Worm (Caenorhabditis elegans) whole organism, L4 larva: Measurements from ENCODE around the gene mig-14.
"Not testable (repeated sequence)": the region's sequence is repeated elsewhere in the genome, so short reads cannot be mapped to it uniquely, and the experiment has no call there.

Experiments used
- F10B5.3 ChIP-seq: sonication (generic microtip); optimal IDR thresholded peaks from 2 replicates; lab custom pipeline; 2016; ENCODE audit warnings: mild to moderate bottlenecking, missing genetic modification characterization, missing compliant biosample characterization
- F49E8.2 ChIP-seq: sonication (generic microtip); optimal IDR thresholded peaks from 2 replicates; lab custom pipeline; 2016; ENCODE audit warnings: missing compliant biosample characterization, mild to moderate bottlenecking, missing genetic modification characterization, borderline replicate concordance
- R02D3.7 ChIP-seq: fragments of 150-350 bp; sonication (generic microtip); optimal IDR thresholded peaks from 3 replicates; lab custom pipeline; 2014; ENCODE audit warnings: missing biosample characterization, missing genetic modification characterization
- T20F7.1 ChIP-seq: fragments of 200-800 bp; sonication (Bioruptor generic); optimal IDR thresholded peaks from 2 replicates; lab custom pipeline; 2018; ENCODE audit warnings: mild to moderate bottlenecking, missing genetic modification characterization, missing compliant biosample characterization
- Y105C5A.15 ChIP-seq: fragments of 200-800 bp; sonication (Bioruptor generic); IDR thresholded peaks from 2 replicates; pipeline ENCODE4 v1.3.6; 2022; ENCODE audit warnings: missing genetic modification characterization, missing compliant biosample characterization
- Y48G9A.11 ChIP-seq: fragments of 200-800 bp; sonication (Bioruptor generic); IDR thresholded peaks from 2 replicates; pipeline ENCODE4 v1.3.6; 2022; ENCODE audit warnings: missing genetic modification reagents, missing genetic modification characterization, missing compliant biosample characterization
- aha-1 ChIP-seq: fragments of 150-350 bp; peaks from one replicate; lab custom pipeline; 2014; ENCODE audit warnings: missing biosample characterization, missing genetic modification characterization
- ceh-28 ChIP-seq: fragments of 150-350 bp; optimal IDR thresholded peaks from 2 replicates; lab custom pipeline; 2014; ENCODE audit warnings: missing biosample characterization, missing genetic modification reagents, missing genetic modification characterization
- ceh-32 ChIP-seq: sonication (generic microtip); optimal IDR thresholded peaks from 2 replicates; lab custom pipeline; 2016; ENCODE audit warnings: mild to moderate bottlenecking, missing genetic modification characterization, missing compliant biosample characterization; ENCODE audit not compliant: poor library complexity
- daf-12 ChIP-seq: fragments of 150-350 bp; optimal IDR thresholded peaks from 2 replicates; lab custom pipeline; 2014; ENCODE audit warnings: missing biosample characterization, missing genetic modification reagents, missing genetic modification characterization
- daf-16 ChIP-seq, 3 experiments: sonication (generic microtip); optimal IDR thresholded peaks; 2 replicates each; lab custom pipeline; 2016 to 2017; ENCODE audit warnings: missing genetic modification characterization in 3 of 3, missing genetic modification reagents in 3 of 3, mild to moderate bottlenecking in 2 of 3, missing compliant biosample characterization in 2 of 3, missing biosample characterization in 1 of 3, moderate library complexity in 1 of 3
- dmd-9 ChIP-seq: fragments of 200-800 bp; sonication (Bioruptor generic); IDR thresholded peaks from 2 replicates; pipeline ENCODE4 v1.3.6; 2022; ENCODE audit warnings: missing genetic modification reagents, missing genetic modification characterization, missing compliant biosample characterization
- dve-1 ChIP-seq: sonication (generic microtip); optimal IDR thresholded peaks from 2 replicates; lab custom pipeline; 2017; ENCODE audit warnings: antibody characterized with exemption, mild to moderate bottlenecking, missing genetic modification characterization, missing compliant biosample characterization; ENCODE audit not compliant: insufficient read depth
- egl-27 ChIP-seq: sonication (generic microtip); optimal IDR thresholded peaks from 3 replicates; lab custom pipeline; 2017; ENCODE audit warnings: missing biosample characterization, missing genetic modification reagents, missing genetic modification characterization
- egl-43 ChIP-seq: fragments of 200-800 bp; sonication (Bioruptor generic); IDR thresholded peaks from 2 replicates; pipeline ENCODE4 v1.3.6; 2022; ENCODE audit warnings: missing genetic modification reagents, missing genetic modification characterization, missing compliant biosample characterization
- hlh-30 ChIP-seq: sonication (generic microtip); optimal IDR thresholded peaks from 2 replicates; lab custom pipeline; 2017; ENCODE audit warnings: antibody characterized with exemption, mild to moderate bottlenecking, missing genetic modification characterization, missing compliant biosample characterization; ENCODE audit not compliant: insufficient read depth
- lsy-2 ChIP-seq, 2 experiments: fragments of 150-350 bp in 1 of 2; sonication (generic microtip) in 1 of 2; optimal IDR thresholded peaks; 2 replicates each; lab custom pipeline; 2014 to 2017; ENCODE audit warnings: missing biosample characterization in 2 of 2, missing genetic modification characterization in 2 of 2
- mep-1 ChIP-seq: fragments of 150-350 bp; sonication (generic microtip); optimal IDR thresholded peaks from 3 replicates; lab custom pipeline; 2014; ENCODE audit warnings: missing biosample characterization, missing genetic modification characterization
- mxl-2 ChIP-seq: fragments of 200-800 bp; sonication (Bioruptor generic); conservative IDR thresholded peaks from 2 replicates; pipeline ENCODE4 v1.3.6; 2022; ENCODE audit warnings: missing genetic modification reagents, missing genetic modification characterization, missing compliant biosample characterization
- nhr-10 ChIP-seq: fragments of 150-350 bp; optimal IDR thresholded peaks from 2 replicates; lab custom pipeline; 2014; ENCODE audit warnings: missing biosample characterization, missing genetic modification characterization
- nhr-237 ChIP-seq: sonication (generic microtip); optimal IDR thresholded peaks from 2 replicates; lab custom pipeline; 2017; ENCODE audit warnings: missing biosample characterization, missing genetic modification characterization
- nhr-41 ChIP-seq: fragments of 200-800 bp; sonication (Bioruptor generic); IDR thresholded peaks from 2 replicates; pipeline ENCODE4 v1.3.6; 2022; ENCODE audit warnings: missing genetic modification reagents, missing genetic modification characterization, missing compliant biosample characterization
- nhr-42 ChIP-seq: fragments of 200-800 bp; sonication (Bioruptor generic); IDR thresholded peaks from 2 replicates; pipeline ENCODE4 v1.3.6; 2022; ENCODE audit warnings: missing genetic modification characterization, missing compliant biosample characterization
- nhr-48 ChIP-seq: sonication (generic microtip); optimal IDR thresholded peaks from 2 replicates; lab custom pipeline; 2016; ENCODE audit warnings: mild to moderate bottlenecking, missing genetic modification characterization, missing compliant biosample characterization
- nhr-76 ChIP-seq: fragments of 150-350 bp; optimal IDR thresholded peaks from 2 replicates; lab custom pipeline; 2014; ENCODE audit warnings: missing biosample characterization, missing genetic modification characterization
- pha-4 ChIP-seq, 2 experiments: fragments of 150-350 bp in 1 of 2; fragments of 200-800 bp in 1 of 2; sonication (Bioruptor generic) in 1 of 2; IDR thresholded peaks in 1 of 2; optimal IDR thresholded peaks in 1 of 2; 2 replicates each; pipeline versions ENCODE4 v1.3.6 to Lab custom; 2014 to 2022; ENCODE audit warnings: missing genetic modification characterization in 2 of 2, missing genetic modification reagents in 2 of 2, missing biosample characterization in 1 of 2, missing compliant biosample characterization in 1 of 2
- pqm-1 ChIP-seq: sonication (generic microtip); optimal IDR thresholded peaks from 2 replicates; lab custom pipeline; 2017; ENCODE audit warnings: missing biosample characterization, missing genetic modification characterization
- rbr-2 ChIP-seq: sonication (generic microtip); optimal IDR thresholded peaks from 2 replicates; lab custom pipeline; 2016; ENCODE audit warnings: missing genotype, missing genetic modification characterization, missing compliant biosample characterization
- set-16 ChIP-seq: fragments of 200-800 bp; sonication (Bioruptor generic); IDR thresholded peaks from 2 replicates; pipeline ENCODE4 v1.3.6; 2022; ENCODE audit warnings: missing genetic modification reagents, missing genetic modification characterization, missing compliant biosample characterization
- tag-97 ChIP-seq: fragments of 200-800 bp; sonication (Bioruptor generic); IDR thresholded peaks from 2 replicates; pipeline ENCODE4 v1.3.6; 2022; ENCODE audit warnings: missing genetic modification characterization, missing compliant biosample characterization
- unc-62 ChIP-seq, 3 experiments: fragments of 150-350 bp in 1 of 3; sonication (generic microtip); optimal IDR thresholded peaks in 2 of 3; peaks in 1 of 3; 1 replicate in 1 of 3; 2 replicates in 2 of 3; lab custom pipeline; 2014 to 2017; ENCODE audit warnings: missing biosample characterization in 3 of 3, missing genetic modification characterization in 3 of 3, missing genetic modification reagents in 3 of 3, missing genotype in 1 of 3
- ztf-7 ChIP-seq: fragments of 150-350 bp; optimal IDR thresholded peaks from 2 replicates; lab custom pipeline; 2014; ENCODE audit warnings: missing biosample characterization, missing genetic modification characterization

The mig-14 gene

DNA sequence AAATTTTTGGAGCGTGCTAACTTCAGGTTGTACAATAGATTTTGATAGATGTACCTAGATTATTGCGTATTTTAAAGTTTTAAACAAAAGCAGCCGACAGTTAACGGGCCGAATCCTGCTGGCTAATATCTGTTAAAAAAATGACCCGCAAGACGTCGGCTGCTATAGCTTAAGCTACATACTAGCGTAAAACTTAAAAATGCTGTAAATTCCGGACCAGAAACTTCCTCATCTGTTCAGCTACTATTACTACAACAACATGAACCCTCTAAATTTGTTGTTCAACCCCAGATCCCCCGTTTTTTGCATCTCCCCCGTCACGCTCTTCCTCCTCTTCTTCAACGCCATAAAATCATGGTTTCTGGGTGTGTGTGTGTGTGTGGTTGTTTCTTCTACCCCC, 45.4 kb downstream of the mig-14 start:
- TF ChIP-seq F10B5.3 (tag; lab: Kevin White, UChicago), result no peak
- peak in 1 of 2 experiments; percentile 91 for TF ChIP-seq unc-62 (GFP tag; optimal IDR thresholded peaks at IDR 0.05 in 1 of 2; lab: Kevin White, UChicago)
- TF ChIP-seq unc-62 (tag; optimal IDR thresholded peaks at IDR 0.05; lab: Kevin White, UChicago), result no peak
- TF ChIP-seq Y48G9A.11 (GFP tag; lab: Robert Waterston, UW), result no peak
- TF ChIP-seq pqm-1, result no peak

DNA sequence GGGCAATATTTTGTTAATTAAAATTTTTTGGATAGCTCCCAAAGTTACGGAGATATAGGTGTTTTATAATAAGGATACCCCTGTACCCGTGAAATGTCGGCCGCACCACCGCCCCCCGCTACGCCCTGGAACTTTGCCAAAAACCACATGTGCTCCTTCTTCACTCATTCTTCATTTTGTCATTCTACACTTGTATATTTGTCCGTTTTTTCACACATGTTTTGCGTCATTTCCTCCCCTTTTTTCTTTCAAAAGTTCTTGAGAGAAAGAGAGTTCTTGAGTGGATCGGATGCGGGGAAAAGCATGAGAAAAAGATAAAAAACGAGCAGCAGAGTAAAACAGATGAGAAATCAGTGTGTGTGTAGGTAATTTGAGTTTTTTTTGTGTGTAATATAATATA, 47.3 kb downstream of the mig-14 start:
- TF ChIP-seq nhr-237 (tag; lab: Kevin White, UChicago) (no peak), daf-12 (tag; lab: Kevin White, UChicago) (no peak), hlh-30 (tag; lab: Kevin White, UChicago) (no peak), R02D3.7 (tag; lab: Kevin White, UChicago) (no peak), egl-27 (no peak), T20F7.1 (no peak), dmd-9 (GFP tag; lab: Robert Waterston, UW) (no peak), mxl-2 (GFP tag; lab: Robert Waterston, UW) (no peak), nhr-76 (tag; lab: Kevin White, UChicago) (no peak), lsy-2 (tag; optimal IDR thresholded peaks at IDR 0.05; lab: Kevin White, UChicago) (no peak), nhr-41 (no peak), rbr-2 (tag; lab: Kevin White, UChicago) (no peak), nhr-10 (no peak), daf-16 (GFP tag; optimal IDR thresholded peaks at IDR 0.05; lab: Kevin White, UChicago) (no peak), daf-16 (tag; optimal IDR thresholded peaks at IDR 0.05; lab: Kevin White, UChicago) (no peak), tag-97 (GFP tag; lab: Robert Waterston, UW) (no peak), nhr-48 (tag; lab: Kevin White, UChicago) (no peak), ceh-28 (no peak), ceh-32 (no peak)

DNA sequence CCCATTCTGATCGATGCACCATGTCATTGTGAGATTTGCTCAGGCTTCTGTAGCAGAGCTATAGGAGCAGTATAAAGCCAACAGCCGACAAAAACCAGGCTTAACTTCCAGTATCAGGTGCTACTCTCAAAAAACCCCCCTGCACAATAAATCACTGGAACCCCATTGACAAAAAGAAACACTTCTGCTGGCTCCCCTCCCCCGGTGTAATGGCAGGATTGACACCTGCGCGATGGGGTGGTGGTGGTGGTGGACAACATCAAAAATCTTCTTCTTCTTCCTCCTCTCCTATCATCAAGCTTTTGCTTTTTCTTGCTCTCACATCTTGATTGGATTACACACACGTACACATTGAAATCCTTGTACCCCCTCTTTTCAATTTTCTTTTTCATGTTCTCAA, 48.2 kb downstream of the mig-14 start:
- no peak for TF ChIP-seq mxl-2 (GFP tag; lab: Robert Waterston, UW)
- TF ChIP-seq nhr-10, result no peak
- no peak for TF ChIP-seq dve-1 (tag; lab: Kevin White, UChicago)
- TF ChIP-seq F10B5.3 (tag; lab: Kevin White, UChicago), result no peak
- 0 out of 2 replicates have a peak, but pooled peaks have one; percentile 8 for TF ChIP-seq set-16 (GFP tag; lab: Robert Waterston, UW)
- TF ChIP-seq ztf-7 (tag; lab: Kevin White, UChicago), result no peak
- TF ChIP-seq mep-1, result no peak
- peak in 1 of 2 experiments; percentile 70 for TF ChIP-seq unc-62 (GFP tag; optimal IDR thresholded peaks at IDR 0.05 in 1 of 2; lab: Kevin White, UChicago)
- TF ChIP-seq unc-62 (tag; optimal IDR thresholded peaks at IDR 0.05; lab: Kevin White, UChicago), result no peak
- peak; percentile 51; the same call in 1 of the 2 replicates for TF ChIP-seq nhr-42
- TF ChIP-seq F49E8.2 (tag; lab: Kevin White, UChicago), result no peak

DNA sequence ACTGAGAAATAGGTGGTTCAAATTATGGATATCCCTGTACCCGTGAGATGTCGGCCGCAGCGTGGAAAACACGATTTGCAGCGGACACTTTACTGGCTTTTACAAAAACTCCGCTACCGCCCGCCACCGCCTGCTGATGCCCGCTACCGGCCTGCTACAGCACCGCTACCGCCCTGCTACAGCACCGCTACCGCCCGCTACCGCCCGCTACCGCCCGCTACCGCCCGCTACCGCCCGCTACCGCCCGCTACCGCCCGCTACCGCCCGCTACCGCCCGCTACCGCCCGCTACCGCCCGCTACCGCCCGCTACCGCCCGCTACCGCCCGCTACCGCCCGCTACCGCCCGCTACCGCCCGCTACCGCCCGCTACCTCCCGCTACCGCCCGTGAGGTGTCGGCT, 49.2 kb downstream of the mig-14 start:
- TF ChIP-seq set-16 (GFP tag; lab: Robert Waterston, UW) (peak; percentile 90), egl-43 (GFP tag; lab: Robert Waterston, UW) (0 out of 2 replicates have a peak, but pooled peaks have one; percentile 15), pha-4 (GFP tag; IDR thresholded peaks at IDR 0.05; lab: Robert Waterston, UW) (peak; percentile 32; the same call in 1 of the 2 replicates)
- TF ChIP-seq pha-4 (tag; optimal IDR thresholded peaks at IDR 0.05; lab: Kevin White, UChicago), result not testable (repeated sequence)

DNA sequence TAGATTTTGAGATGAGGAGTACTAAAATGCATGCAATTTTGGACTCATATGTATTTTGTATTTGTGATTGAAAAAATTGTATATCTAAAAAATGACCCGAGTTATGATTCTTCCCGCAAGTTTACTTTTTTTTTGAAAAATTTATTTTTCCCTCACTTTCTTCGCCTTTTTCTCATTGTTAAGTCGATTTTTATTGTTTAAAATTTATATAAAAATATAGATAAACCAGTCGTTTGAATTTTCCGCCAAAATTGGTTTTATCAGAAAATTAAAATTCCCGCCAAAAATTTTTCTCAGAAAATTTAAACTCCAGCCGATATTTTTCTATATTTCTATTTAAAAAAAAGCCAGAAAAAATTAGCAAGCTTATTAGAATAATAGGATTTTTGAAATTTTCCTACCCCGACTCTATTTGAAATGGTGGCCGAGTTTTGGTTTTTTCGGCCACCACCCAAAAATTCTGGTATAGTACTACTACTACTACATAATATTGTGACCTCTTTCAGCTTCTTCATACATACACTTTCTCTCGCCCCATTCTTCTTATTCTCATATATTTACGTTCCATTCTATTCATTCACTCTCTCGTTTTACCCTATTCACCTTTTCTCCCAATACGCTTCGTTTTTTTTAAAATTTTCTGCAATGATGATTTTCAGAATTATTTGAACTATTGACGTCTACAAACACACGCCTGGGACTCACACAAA, 50.2 kb downstream of the mig-14 start, which contains the start of gene ZK131.11:
Gene ZK131.11 (plus strand): TSS at position 660 of the 710 bp plus-strand sequence.
- TF ChIP-seq Y105C5A.15 (GFP tag; lab: Robert Waterston, UW) (no peak), Y48G9A.11 (GFP tag; lab: Robert Waterston, UW) (no peak), aha-1 (tag; lab: Kevin White, UChicago) (peak; percentile 92)
